Worm (Caenorhabditis elegans): Measurements from ENCODE around the gene T04F8.8.

DNA sequence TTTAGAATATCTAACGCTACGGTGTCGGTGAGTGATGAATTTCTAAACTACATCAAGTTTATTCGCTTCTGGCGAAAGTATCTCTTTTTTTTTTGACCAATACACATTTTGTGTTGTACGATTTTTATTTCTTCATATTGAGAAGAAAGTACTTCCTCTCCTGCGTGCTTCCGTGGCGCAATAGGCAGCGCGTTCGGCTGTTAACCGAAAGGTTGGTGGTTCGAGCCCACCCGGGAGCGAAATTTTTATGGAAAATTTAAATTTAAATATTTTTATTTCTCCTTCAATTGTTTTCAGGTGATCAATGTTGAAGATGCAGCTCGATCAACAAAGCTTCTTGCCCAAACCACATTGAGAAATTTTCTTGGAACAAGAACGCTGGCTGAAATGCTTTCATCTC, 1.7 kb upstream of the T04F8.8 start:
- no peak for TF ChIP-seq him-1 (tag; optimal IDR thresholded peaks at IDR 0.05)
- TF ChIP-seq W03F9.2 (tag; optimal IDR thresholded peaks at IDR 0.05), result no peak
- TF ChIP-seq dao-5 (tag; optimal IDR thresholded peaks at IDR 0.05), result no peak
